Worm (Caenorhabditis elegans): ENCODE measurements around the gene D2085.7.

DNA sequence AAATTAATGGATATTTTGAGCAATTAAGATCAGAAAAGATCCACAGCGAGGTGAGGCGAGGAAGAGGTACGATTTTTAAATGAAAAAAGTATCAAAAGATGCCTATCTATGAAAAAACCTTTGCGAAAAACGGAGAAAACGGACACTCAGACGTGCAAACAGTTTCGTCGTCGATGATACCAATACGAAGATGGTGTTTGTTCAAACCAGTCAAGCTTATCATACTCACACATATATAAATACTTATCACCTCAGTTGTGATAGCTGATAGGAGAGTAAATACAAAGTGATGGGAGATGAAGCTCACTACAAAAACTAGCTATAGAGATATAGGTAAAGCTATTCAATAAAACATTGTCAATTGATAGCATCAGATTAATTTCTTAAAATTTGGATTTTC, 38.6 kb downstream of the D2085.7 start:
- TF ChIP-seq egl-27 (tag; optimal IDR thresholded peaks at IDR 0.05) (no peak), mep-1 (tag; optimal IDR thresholded peaks at IDR 0.05) (no peak), F26F4.8 (GFP tag; conservative IDR thresholded peaks at IDR 0.05) (no peak)
